Worm (Caenorhabditis elegans): ENCODE measurements around the gene che-6.

- TF ChIP-seq ama-1 (optimal IDR thresholded peaks at IDR 0.05) (no peak), tra-4 (tag; optimal IDR thresholded peaks at IDR 0.05) (no peak), ceh-13 (GFP tag; optimal IDR thresholded peaks at IDR 0.05) (no peak), hmg-4 (GFP tag; optimal IDR thresholded peaks at IDR 0.05) (no peak), scrt-1 (GFP tag; IDR thresholded peaks at IDR 0.05) (no peak)
Measured at ce11 chrIV:2099771-2100170, 11.4 kb downstream of the che-6 start, which contains the start of gene C23H5.11.

Data from whole organism, early embryonic.